Worm (Caenorhabditis elegans): ENCODE data around the gene F52G3.8.

ce11 chrX:16999649-17000048 lies 46.9 kb upstream of the F52G3.8 start:
- TF ChIP-seq nhr-28 (tag; optimal IDR thresholded peaks at IDR 0.05): no peak
- no peak for TF ChIP-seq unc-39 (tag; optimal IDR thresholded peaks at IDR 0.05)
- TF ChIP-seq pha-4 (tag; optimal IDR thresholded peaks at IDR 0.05): no peak
- TF ChIP-seq nhr-76 (tag; optimal IDR thresholded peaks at IDR 0.05): no peak
- no peak for TF ChIP-seq ham-2 (GFP tag; optimal IDR thresholded peaks at IDR 0.05)
- TF ChIP-seq elt-1 (tag; optimal IDR thresholded peaks at IDR 0.05; ENCODE audit: borderline replicate concordance, insufficient read depth): no peak
- no peak for TF ChIP-seq elt-3 (tag; optimal IDR thresholded peaks at IDR 0.05)
- TF ChIP-seq unc-62 (GFP tag; optimal IDR thresholded peaks at IDR 0.05): no peak
- TF ChIP-seq sptf-1 (tag; optimal IDR thresholded peaks at IDR 0.05): no peak
- TF ChIP-seq bed-3 (GFP tag; optimal IDR thresholded peaks at IDR 0.05): no peak

All from whole organism, mixed stage, embryonic.